Worm (Caenorhabditis elegans): ENCODE data around the gene ugt-32.

Gene ugt-32

ce11 chrV:3877242-3877641, 33.4 kb upstream of the ugt-32 start:
- no peak for TF ChIP-seq ceh-13 (GFP tag; optimal IDR thresholded peaks at IDR 0.05)
- no peak for TF ChIP-seq pes-1 (GFP tag; IDR thresholded peaks at IDR 0.05)
- TF ChIP-seq aly-1 (tag; optimal IDR thresholded peaks at IDR 0.05) = no peak
- TF ChIP-seq ama-1 (optimal IDR thresholded peaks at IDR 0.05) = no peak
- TF ChIP-seq flt-1 (GFP tag; IDR thresholded peaks at IDR 0.05) = no peak
- no peak for TF ChIP-seq ets-7 (tag; optimal IDR thresholded peaks at IDR 0.05)
- TF ChIP-seq tra-4 (tag; optimal IDR thresholded peaks at IDR 0.05) = no peak
- no peak for TF ChIP-seq tbx-37 (GFP tag; conservative IDR thresholded peaks at IDR 0.05)
- TF ChIP-seq sea-1 (GFP tag; conservative IDR thresholded peaks at IDR 0.05) = no peak
- no peak for TF ChIP-seq hnd-1 (tag; optimal IDR thresholded peaks at IDR 0.05)
- TF ChIP-seq F13C5.2 (tag; optimal IDR thresholded peaks at IDR 0.05) = no peak
- no peak for TF ChIP-seq hmg-4 (GFP tag; optimal IDR thresholded peaks at IDR 0.05)
- no peak for TF ChIP-seq B0310.2 (tag; optimal IDR thresholded peaks at IDR 0.05)
- no peak for TF ChIP-seq ceh-36 (tag; optimal IDR thresholded peaks at IDR 0.05)
- TF ChIP-seq tbx-11 (GFP tag; IDR thresholded peaks at IDR 0.05) = no peak
- no peak for TF ChIP-seq hmbx-1 (tag; optimal IDR thresholded peaks at IDR 0.05)
- TF ChIP-seq scrt-1 (GFP tag; IDR thresholded peaks at IDR 0.05) = no peak

DNA sequence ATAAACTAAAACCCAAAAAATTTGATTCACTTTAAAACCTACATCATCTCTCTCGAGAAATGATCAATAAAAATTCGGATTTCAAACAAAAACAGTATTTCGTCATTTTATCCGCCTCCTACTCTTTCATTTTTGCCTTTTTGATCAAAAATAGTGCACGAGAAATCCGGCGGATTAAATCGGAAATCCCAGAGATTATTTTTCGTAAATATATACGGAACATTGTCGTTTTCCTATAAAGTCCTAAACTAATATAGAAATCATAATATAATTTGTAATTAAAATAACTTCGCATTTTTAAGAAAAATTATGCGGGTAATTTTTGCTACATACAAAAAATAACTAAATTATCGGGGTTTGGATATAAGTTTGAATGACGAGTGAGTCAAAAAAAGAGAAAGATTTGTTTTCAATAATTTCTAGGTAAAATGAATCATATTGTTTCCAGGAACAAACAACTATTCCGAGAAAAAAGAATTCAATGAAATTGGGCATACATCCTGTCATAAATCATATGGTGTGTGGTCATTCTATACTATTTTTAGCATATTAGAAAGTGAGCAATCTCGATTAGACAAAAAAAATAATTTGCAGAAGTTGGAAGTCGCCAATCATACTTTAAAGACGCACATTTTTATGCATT, 30.4 kb upstream of the ugt-32 start, which contains the start of gene nhr-158:
TSS of gene nhr-158 (minus strand) at position 51 of the 643 bp plus-strand sequence.
- TF ChIP-seq pes-1 (GFP tag; IDR thresholded peaks at IDR 0.05) = no peak
- no peak for TF ChIP-seq ets-7 (tag; optimal IDR thresholded peaks at IDR 0.05)
- TF ChIP-seq tbx-11 (GFP tag; IDR thresholded peaks at IDR 0.05) = no peak
- no peak for TF ChIP-seq scrt-1 (GFP tag; IDR thresholded peaks at IDR 0.05)
- no peak for TF ChIP-seq tra-4 (tag; optimal IDR thresholded peaks at IDR 0.05)
- no peak for TF ChIP-seq flt-1 (GFP tag; IDR thresholded peaks at IDR 0.05)

- TF ChIP-seq tra-4 (tag; optimal IDR thresholded peaks at IDR 0.05) = no peak
- no peak for TF ChIP-seq pes-1 (GFP tag; IDR thresholded peaks at IDR 0.05)
- TF ChIP-seq scrt-1 (GFP tag; IDR thresholded peaks at IDR 0.05) = no peak
- no peak for TF ChIP-seq ceh-36 (tag; optimal IDR thresholded peaks at IDR 0.05)
- TF ChIP-seq ama-1 (optimal IDR thresholded peaks at IDR 0.05) = no peak
- no peak for TF ChIP-seq hnd-1 (tag; optimal IDR thresholded peaks at IDR 0.05)
- TF ChIP-seq tbx-11 (GFP tag; IDR thresholded peaks at IDR 0.05) = no peak
- TF ChIP-seq hmg-4 (GFP tag; optimal IDR thresholded peaks at IDR 0.05) = no peak
- no peak for TF ChIP-seq flt-1 (GFP tag; IDR thresholded peaks at IDR 0.05)
- no peak for TF ChIP-seq ets-7 (tag; optimal IDR thresholded peaks at IDR 0.05)
- TF ChIP-seq B0310.2 (tag; optimal IDR thresholded peaks at IDR 0.05) = no peak
- no peak for TF ChIP-seq ceh-13 (GFP tag; optimal IDR thresholded peaks at IDR 0.05)
- TF ChIP-seq sea-1 (GFP tag; conservative IDR thresholded peaks at IDR 0.05) = no peak
Observed at ce11 chrV:3870359-3870758, 26.6 kb upstream of the ugt-32 start.

ce11 chrV:3868905-3869304, 25.1 kb upstream of the ugt-32 start, which contains the start of gene nhr-157:
nhr-157 (minus strand) TSS chrV:3869005.
- TF ChIP-seq flt-1 (GFP tag; IDR thresholded peaks at IDR 0.05) (no peak), sea-1 (GFP tag; conservative IDR thresholded peaks at IDR 0.05) (no peak), hmg-4 (GFP tag; optimal IDR thresholded peaks at IDR 0.05) (no peak)

ce11 chrV:3865273-3865672, 21.5 kb upstream of the ugt-32 start:
- no peak for TF ChIP-seq hmg-4 (GFP tag; optimal IDR thresholded peaks at IDR 0.05)
- no peak for TF ChIP-seq ets-7 (tag; optimal IDR thresholded peaks at IDR 0.05)
- no peak for TF ChIP-seq ceh-13 (GFP tag; optimal IDR thresholded peaks at IDR 0.05)
- TF ChIP-seq ceh-36 (tag; optimal IDR thresholded peaks at IDR 0.05) = no peak
- TF ChIP-seq B0310.2 (tag; optimal IDR thresholded peaks at IDR 0.05) = no peak
- no peak for TF ChIP-seq hnd-1 (tag; optimal IDR thresholded peaks at IDR 0.05)
- TF ChIP-seq scrt-1 (GFP tag; IDR thresholded peaks at IDR 0.05) = no peak
- no peak for TF ChIP-seq flt-1 (GFP tag; IDR thresholded peaks at IDR 0.05)
- TF ChIP-seq aly-1 (tag; optimal IDR thresholded peaks at IDR 0.05) = no peak
- no peak for TF ChIP-seq pes-1 (GFP tag; IDR thresholded peaks at IDR 0.05)
- TF ChIP-seq hmbx-1 (tag; optimal IDR thresholded peaks at IDR 0.05) = no peak
- TF ChIP-seq ama-1 (optimal IDR thresholded peaks at IDR 0.05) = no peak
- no peak for TF ChIP-seq F13C5.2 (tag; optimal IDR thresholded peaks at IDR 0.05)

DNA sequence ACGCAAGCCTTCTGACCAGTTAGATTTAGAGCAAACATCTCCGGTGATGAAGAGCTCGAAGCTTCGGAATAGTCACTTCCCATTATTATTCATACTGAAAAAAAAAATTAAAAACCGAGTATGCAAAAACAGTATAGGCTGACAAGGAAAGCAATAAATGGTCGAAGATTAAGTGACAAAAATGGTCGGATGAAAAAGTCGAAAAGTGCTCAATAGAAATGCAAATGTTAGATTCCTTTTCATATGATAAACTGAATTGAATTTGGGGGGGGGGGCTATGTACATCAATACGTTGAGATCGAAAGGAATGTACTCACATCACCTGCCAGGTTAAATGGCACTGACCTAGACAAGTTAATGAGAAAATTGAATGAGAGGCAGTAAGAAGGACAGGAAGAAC, 19.0 kb upstream of the ugt-32 start, which contains the start of gene nhr-187:
TSS of gene nhr-187 (minus strand) at position 101 of the 400 bp plus-strand sequence.
- no peak for TF ChIP-seq sea-1 (GFP tag; conservative IDR thresholded peaks at IDR 0.05)
- no peak for TF ChIP-seq hmbx-1 (tag; optimal IDR thresholded peaks at IDR 0.05)
- TF ChIP-seq scrt-1 (GFP tag; IDR thresholded peaks at IDR 0.05) = no peak
- no peak for TF ChIP-seq B0310.2 (tag; optimal IDR thresholded peaks at IDR 0.05)
- TF ChIP-seq hmg-4 (GFP tag; optimal IDR thresholded peaks at IDR 0.05) = no peak
- no peak for TF ChIP-seq ceh-36 (tag; optimal IDR thresholded peaks at IDR 0.05)
- TF ChIP-seq tbx-11 (GFP tag; IDR thresholded peaks at IDR 0.05) = no peak
- no peak for TF ChIP-seq aly-1 (tag; optimal IDR thresholded peaks at IDR 0.05)
- TF ChIP-seq ama-1 (optimal IDR thresholded peaks at IDR 0.05) = no peak
- no peak for TF ChIP-seq hnd-1 (tag; optimal IDR thresholded peaks at IDR 0.05)

DNA sequence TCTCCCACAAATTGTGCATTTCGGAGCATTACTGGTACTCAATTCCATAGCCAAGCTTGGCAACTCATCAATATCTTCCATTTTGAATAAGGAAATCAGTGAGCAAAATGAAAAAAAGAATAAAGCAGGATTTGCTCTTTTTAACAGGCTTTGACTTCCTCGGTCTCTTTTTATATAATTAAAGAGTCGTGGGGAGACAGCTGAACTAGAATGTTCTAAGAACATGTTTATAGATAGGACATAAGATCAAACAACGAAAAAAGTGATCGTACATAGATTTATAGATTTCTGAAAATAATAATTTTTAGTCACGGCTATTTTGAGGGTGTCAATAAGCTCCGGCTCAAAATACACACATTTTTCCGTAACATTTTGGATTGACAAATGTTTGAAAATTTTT, 16.3 kb upstream of the ugt-32 start, which contains the start of gene nhr-189:
TSS of gene nhr-189 (minus strand) at position 121 of the 400 bp plus-strand sequence.
- TF ChIP-seq sea-1 (GFP tag; conservative IDR thresholded peaks at IDR 0.05) (no peak), scrt-1 (GFP tag; IDR thresholded peaks at IDR 0.05) (no peak), tbx-11 (GFP tag; IDR thresholded peaks at IDR 0.05) (no peak), tbx-37 (GFP tag; conservative IDR thresholded peaks at IDR 0.05) (no peak), ceh-36 (tag; optimal IDR thresholded peaks at IDR 0.05) (no peak), hmbx-1 (tag; optimal IDR thresholded peaks at IDR 0.05) (no peak), hnd-1 (tag; optimal IDR thresholded peaks at IDR 0.05) (no peak), ets-7 (tag; optimal IDR thresholded peaks at IDR 0.05) (no peak), tra-4 (tag; optimal IDR thresholded peaks at IDR 0.05) (no peak), B0310.2 (tag; optimal IDR thresholded peaks at IDR 0.05) (no peak), ama-1 (optimal IDR thresholded peaks at IDR 0.05) (no peak), pes-1 (GFP tag; IDR thresholded peaks at IDR 0.05) (no peak), hmg-4 (GFP tag; optimal IDR thresholded peaks at IDR 0.05) (no peak)
